Worm (Caenorhabditis elegans) whole organism, midembryonic: Measurements from ENCODE around the gene Y51H4A.938.
A peak's percentile ranks its signal among the peaks of the same experiment; 100 is the strongest.

Experiments used
- T22C8.4 ChIP-seq: fragments of 200-800 bp; sonication (Bioruptor generic); IDR thresholded peaks from 2 replicates; pipeline ENCODE4 v1.3.6; 2022; ENCODE audit warnings: missing genetic modification characterization, missing compliant biosample characterization
- ref-1 ChIP-seq: fragments of 200-800 bp; sonication (Bioruptor generic); conservative IDR thresholded peaks from 2 replicates; pipeline ENCODE4 v1.3.6; 2022; ENCODE audit warnings: missing genetic modification reagents, missing genetic modification characterization, missing compliant biosample characterization
- ztf-23 ChIP-seq: fragments of 200-800 bp; sonication (Bioruptor generic); IDR thresholded peaks from 2 replicates; pipeline ENCODE4 v1.3.6; 2022; ENCODE audit warnings: missing genetic modification reagents, missing genetic modification characterization, missing compliant biosample characterization
- ztf-29 ChIP-seq: fragments of 200-800 bp; sonication (Bioruptor generic); IDR thresholded peaks from 2 replicates; pipeline ENCODE4 v1.3.6; 2022; ENCODE audit warnings: missing genetic modification reagents, missing genetic modification characterization, missing compliant biosample characterization

ce11 chrIV:16482790-16483189, 1.8 kb downstream of the Y51H4A.938 start:
- TF ChIP-seq T22C8.4 (peak; percentile 51; the same call in 1 of the 2 replicates), ztf-23 (GFP tag; lab: Robert Waterston, UW) (no peak), ztf-29 (GFP tag; lab: Robert Waterston, UW) (no peak), ref-1 (GFP tag; lab: Robert Waterston, UW) (no peak)
